Fruit fly (Drosophila melanogaster) whole organism, wandering third instar larva: ENCODE measurements around the gene CG13841.

Experiments used
- OdsH ChIP-seq: fragments of 200-800 bp; sonication (Bioruptor generic); optimal IDR thresholded peaks from 2 replicates; lab custom pipeline; 2016; ENCODE audit warnings: missing biosample characterization, mild to moderate bottlenecking, missing genetic modification characterization
- pan ChIP-seq: fragments of >200 bp; optimal IDR thresholded peaks from 2 replicates; lab custom pipeline; 2017
- usp ChIP-seq: fragments of >200 bp; optimal IDR thresholded peaks from 2 replicates; lab custom pipeline; 2017; ENCODE audit warnings: missing biosample characterization, missing genetic modification characterization

DNA sequence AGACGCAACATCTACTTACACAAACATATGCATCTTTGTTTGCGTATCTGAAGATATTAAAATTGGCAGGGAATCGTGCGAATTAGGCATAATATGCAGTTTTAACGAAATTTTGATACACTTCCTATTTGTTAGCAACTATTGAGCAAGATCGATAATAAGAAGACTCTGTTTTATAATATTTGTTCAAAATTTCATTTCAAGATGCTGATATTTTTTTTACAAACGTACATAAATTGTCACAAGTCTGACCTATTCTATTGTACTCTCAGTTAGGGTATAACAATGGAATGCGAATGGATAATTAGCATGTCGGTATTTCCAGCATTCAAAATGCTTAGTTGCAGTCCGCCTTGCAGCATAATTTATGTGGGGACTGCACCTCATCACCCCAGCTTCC, 39.6 kb downstream of the CG13841 start:
- TF ChIP-seq usp (GFP tag; lab: Kevin White, UChicago) (no peak), OdsH (GFP tag; lab: Kevin White, UChicago) (peak; percentile 45), pan (no peak)
